Fruit fly (Drosophila melanogaster): Measurements from ENCODE around the gene PolZ2.

Gene PolZ2

dm6 chr3R:5572900-5573665, 15.6 kb upstream of the PolZ2 start (continued):
- TF ChIP-seq eg (GFP tag; IDR thresholded peaks at IDR 0.05): no peak
- no peak for TF ChIP-seq Lpt (GFP tag; optimal IDR thresholded peaks at IDR 0.05)
- TF ChIP-seq CG15336 (GFP tag; IDR thresholded peaks at IDR 0.05): no peak; the same call in 1 of the 2 replicates
- TF ChIP-seq Ets21C (GFP tag; optimal IDR thresholded peaks at IDR 0.05): no peak
- no peak for TF ChIP-seq CG6276 (GFP tag; optimal IDR thresholded peaks at IDR 0.05)
- no peak for TF ChIP-seq pdm3 (GFP tag; optimal IDR thresholded peaks at IDR 0.05)
- TF ChIP-seq Gug (GFP tag; IDR thresholded peaks at IDR 0.05): no peak
- no peak for TF ChIP-seq CG34406 (GFP tag; optimal IDR thresholded peaks at IDR 0.05)
- TF ChIP-seq CG8632 (GFP tag; optimal IDR thresholded peaks at IDR 0.05): no peak

dm6 chr3R:5573883-5574282, 14.8 kb upstream of the PolZ2 start:
- TF ChIP-seq Smox (GFP tag; optimal IDR thresholded peaks at IDR 0.05) (no peak), CG10631 (GFP tag; optimal IDR thresholded peaks at IDR 0.05) (no peak), CG11762 (GFP tag; optimal IDR thresholded peaks at IDR 0.05; ENCODE audit: insufficient read depth) (no peak), Met (GFP tag; optimal IDR thresholded peaks at IDR 0.05) (peak; percentile 44), cyc (GFP tag; optimal IDR thresholded peaks at IDR 0.05) (peak; percentile 16), CG31627 (GFP tag; optimal IDR thresholded peaks at IDR 0.05) (peak; percentile 2)

dm6 chr3R:5587863-5588519, 682 bp upstream of the PolZ2 start, which contains the start of gene CG2926:
Gene CG2926 (minus strand): TSS chr3R:5588380.
- TF ChIP-seq Met (GFP tag; optimal IDR thresholded peaks at IDR 0.05) (no peak), Sox15 (GFP tag; optimal IDR thresholded peaks at IDR 0.05) (no peak), CG3032 (tag; optimal IDR thresholded peaks at IDR 0.05) (no peak), CG16779 (tag; optimal IDR thresholded peaks at IDR 0.05) (no peak), cyc (GFP tag; optimal IDR thresholded peaks at IDR 0.05) (peak; percentile 31), Ets96B (tag; optimal IDR thresholded peaks at IDR 0.05) (no peak), lz (GFP tag; optimal IDR thresholded peaks at IDR 0.05) (peak; percentile 40), net (GFP tag; optimal IDR thresholded peaks at IDR 0.05) (no peak), esn (GFP tag; optimal IDR thresholded peaks at IDR 0.05) (peak; percentile 43), CG6854 (GFP tag; optimal IDR thresholded peaks at IDR 0.05) (peak; percentile 45), CG31627 (GFP tag; optimal IDR thresholded peaks at IDR 0.05) (peak; percentile 18), CG1621 (tag; optimal IDR thresholded peaks at IDR 0.05) (no peak), CG15336 (GFP tag; IDR thresholded peaks at IDR 0.05) (peak; percentile 28; the same call in 1 of the 2 replicates)

dm6 chr3R:5591398-5591853, 2.8 kb downstream of the PolZ2 start, which contains the start of the genes noi and Vha26:
Gene noi (minus strand): TSS chr3R:5591459.
Gene Vha26 (plus strand): TSS chr3R:5591763.
- TF ChIP-seq ss (GFP tag; optimal IDR thresholded peaks at IDR 0.05) (no peak), Sox102F (GFP tag; optimal IDR thresholded peaks at IDR 0.05) (no peak), dsx (GFP tag; optimal IDR thresholded peaks at IDR 0.05; ENCODE audit: poor library complexity, severe bottlenecking) (peak; percentile 38), CG15336 (GFP tag; IDR thresholded peaks at IDR 0.05) (no peak), CG32006 (GFP tag; optimal IDR thresholded peaks at IDR 0.05) (no peak), CG10669 (GFP tag; optimal IDR thresholded peaks at IDR 0.05) (no peak), CG10631 (GFP tag; optimal IDR thresholded peaks at IDR 0.05) (no peak), CG11902 (GFP tag; optimal IDR thresholded peaks at IDR 0.05) (no peak), CG31627 (GFP tag; optimal IDR thresholded peaks at IDR 0.05) (peak; percentile 49), CG3032 (tag; optimal IDR thresholded peaks at IDR 0.05) (peak; percentile 58), Hr4 (GFP tag; optimal IDR thresholded peaks at IDR 0.05) (no peak), lz (GFP tag; optimal IDR thresholded peaks at IDR 0.05) (peak; percentile 26), CG16779 (tag; optimal IDR thresholded peaks at IDR 0.05) (no peak), CG6792 (GFP tag; optimal IDR thresholded peaks at IDR 0.05) (no peak), svp (GFP tag) (no peak), Lpt (GFP tag; optimal IDR thresholded peaks at IDR 0.05) (no peak), fd59A (GFP tag; optimal IDR thresholded peaks at IDR 0.05) (no peak), Hr38 (GFP tag; optimal IDR thresholded peaks at IDR 0.05) (no peak), acj6 (GFP tag; optimal IDR thresholded peaks at IDR 0.05) (no peak), topi (GFP tag; optimal IDR thresholded peaks at IDR 0.05) (peak; percentile 20), CG6854 (GFP tag; optimal IDR thresholded peaks at IDR 0.05) (peak; percentile 10), vri (GFP tag; optimal IDR thresholded peaks at IDR 0.05) (no peak), achi (GFP tag; optimal IDR thresholded peaks at IDR 0.05) (peak; percentile 95), CG3919 (GFP tag; optimal IDR thresholded peaks at IDR 0.05) (no peak), pdm3 (GFP tag; optimal IDR thresholded peaks at IDR 0.05) (no peak), Eip75B (GFP tag; optimal IDR thresholded peaks at IDR 0.05) (no peak), Smox (GFP tag; optimal IDR thresholded peaks at IDR 0.05) (no peak), CG6808 (GFP tag; optimal IDR thresholded peaks at IDR 0.05) (no peak)

Data from whole organism, prepupa.